Fruit fly (Drosophila melanogaster) whole organism, embryonic: ENCODE measurements around the gene udt.

ENCODE experiments used
- B-H1 ChIP-seq: fragments of 200-800 bp; sonication (Bioruptor generic); IDR thresholded peaks from 3 replicates; pipeline ENCODE4 v1.3.6; 2022; ENCODE audit warnings: missing biosample characterization, missing genetic modification characterization
- CG10565 ChIP-seq: fragments of 200-800 bp; sonication (Bioruptor generic); optimal IDR thresholded peaks from 3 replicates; lab custom pipeline; 2016; ENCODE audit warnings: missing biosample characterization, mild to moderate bottlenecking, missing genetic modification characterization
- CG11093 ChIP-seq: fragments of 200-800 bp; sonication (Bioruptor generic); IDR thresholded peaks from 3 replicates; pipeline ENCODE4 v1.3.6; 2022; ENCODE audit warnings: missing biosample characterization, missing genetic modification characterization
- CG12391 ChIP-seq: fragments of 200-800 bp; sonication (Bioruptor generic); optimal IDR thresholded peaks from 3 replicates; lab custom pipeline; 2018; ENCODE audit warnings: missing biosample characterization, mild to moderate bottlenecking, missing genetic modification characterization, moderate library complexity
- CG15479 ChIP-seq: fragments of 200-800 bp; sonication (Bioruptor generic); optimal IDR thresholded peaks from 3 replicates; lab custom pipeline; 2019; ENCODE audit warnings: missing biosample characterization, mild to moderate bottlenecking, missing genetic modification characterization, moderate library complexity
- CG17361 ChIP-seq: fragments of 200-800 bp; sonication (Bioruptor generic); IDR thresholded peaks from 3 replicates; pipeline ENCODE4 v1.3.6; 2022; ENCODE audit warnings: missing biosample characterization, missing genetic modification characterization
- CG18599 ChIP-seq: fragments of 200-800 bp; sonication (Bioruptor generic); optimal IDR thresholded peaks from 3 replicates; lab custom pipeline; 2017; ENCODE audit warnings: missing biosample characterization, missing genetic modification characterization, mild to moderate bottlenecking, moderate library complexity, missing genetic modification reagents
- CG30431 ChIP-seq: fragments of 200-800 bp; sonication (Bioruptor generic); optimal IDR thresholded peaks from 2 replicates; lab custom pipeline; 2017; ENCODE audit warnings: missing biosample characterization, missing genetic modification characterization
- CG34422 ChIP-seq: fragments of 200-800 bp; sonication (Bioruptor generic); IDR thresholded peaks from 3 replicates; pipeline ENCODE4 v1.3.6; 2022; ENCODE audit warnings: missing biosample characterization, missing genetic modification characterization
- CG3726 ChIP-seq: fragments of 200-800 bp; sonication (Bioruptor generic); IDR thresholded peaks from 3 replicates; pipeline ENCODE4, ENCODE4 v1.3.6; 2022; ENCODE audit warnings: missing biosample characterization, missing genetic modification characterization
- CG6254 ChIP-seq: fragments of 200-800 bp; sonication (Bioruptor generic); optimal IDR thresholded peaks from 3 replicates; lab custom pipeline; 2017; ENCODE audit warnings: mild to moderate bottlenecking, missing biosample characterization, missing genetic modification reagents, missing genetic modification characterization
- CG6689 ChIP-seq: fragments of 200-800 bp; sonication (Bioruptor generic); IDR thresholded peaks from 2 replicates; pipeline ENCODE4 v1.3.6; 2022; ENCODE audit warnings: missing biosample characterization, missing genetic modification characterization
- CG6765 ChIP-seq: fragments of 200-800 bp; sonication (Bioruptor generic); optimal IDR thresholded peaks from 3 replicates; lab custom pipeline; 2017; ENCODE audit warnings: missing biosample characterization, mild to moderate bottlenecking, missing genetic modification characterization
- CG6854 ChIP-seq: fragments of 200-800 bp; sonication (Bioruptor generic); optimal IDR thresholded peaks from 3 replicates; lab custom pipeline; 2017; ENCODE audit warnings: missing biosample characterization, mild to moderate bottlenecking, missing genetic modification characterization
- CG8765 ChIP-seq: fragments of 200-800 bp; sonication (Bioruptor generic); IDR thresholded peaks from 2 replicates; pipeline ENCODE4 v1.3.6; 2022; ENCODE audit warnings: missing biosample characterization, missing genetic modification characterization
- CG9215 ChIP-seq: fragments of 200-800 bp; sonication (Bioruptor generic); IDR thresholded peaks from 2 replicates; pipeline ENCODE4 v1.3.6; 2022; ENCODE audit warnings: missing biosample characterization, missing genetic modification characterization
- CG9437 ChIP-seq: fragments of 200-800 bp; sonication (Bioruptor generic); optimal IDR thresholded peaks from 2 replicates; lab custom pipeline; 2018; ENCODE audit warnings: missing biosample characterization, mild to moderate bottlenecking, missing genetic modification characterization
- CG9932 ChIP-seq: fragments of 200-800 bp; sonication (Bioruptor generic); IDR thresholded peaks from 2 replicates; pipeline ENCODE4 v1.3.6; 2022; ENCODE audit warnings: missing biosample characterization, missing genetic modification characterization
- Dfd ChIP-seq, 2 experiments: fragments of >200 bp; optimal IDR thresholded peaks; 2 replicates each; lab custom pipeline; 2017; ENCODE audit warnings: missing biosample characterization in 2 of 2, missing genetic modification characterization in 2 of 2
- Dll ChIP-seq: fragments of 200-800 bp; sonication (Bioruptor generic); IDR thresholded peaks from 4 replicates; pipeline ENCODE4 v1.3.6; 2022; ENCODE audit warnings: missing biosample characterization, missing genetic modification characterization; ENCODE audit not compliant: partially characterized antibody
- Drgx ChIP-seq: fragments of 200-800 bp; sonication (Bioruptor generic); IDR thresholded peaks from 2 replicates; pipeline ENCODE4 v1.3.6; 2022; ENCODE audit warnings: missing biosample characterization, missing genetic modification characterization
- Elba2 ChIP-seq: fragments of 200-800 bp; sonication (Bioruptor generic); optimal IDR thresholded peaks from 3 replicates; lab custom pipeline; 2016; ENCODE audit warnings: missing biosample characterization, missing genetic modification characterization
- Hr78 ChIP-seq, 2 experiments: fragments of 200-800 bp in 1 of 2; fragments of >200 bp in 1 of 2; sonication (Bioruptor generic) in 1 of 2; optimal IDR thresholded peaks; 2 replicates each; lab custom pipeline; 2017 to 2019; ENCODE audit warnings: missing biosample characterization in 2 of 2, missing genetic modification characterization in 2 of 2, mild to moderate bottlenecking in 1 of 2, moderate library complexity in 1 of 2
- Kr ChIP-seq: fragments of 200-800 bp; sonication (Bioruptor generic); optimal IDR thresholded peaks from 2 replicates; lab custom pipeline; 2017; ENCODE audit warnings: missing biosample characterization, mild to moderate bottlenecking, missing genetic modification characterization
- Med ChIP-seq: fragments of 200-800 bp; sonication (Bioruptor generic); peaks from one replicate; lab custom pipeline; 2016; ENCODE audit warnings: missing biosample characterization, missing genetic modification characterization, mild to moderate bottlenecking, inconsistent platforms, moderate library complexity
- Opbp ChIP-seq: fragments of 200-800 bp; sonication (Bioruptor generic); IDR thresholded peaks from 3 replicates; pipeline ENCODE4 v1.3.6; 2022; ENCODE audit warnings: missing biosample characterization, missing genetic modification characterization; ENCODE audit not compliant: partially characterized antibody
- abd-A ChIP-seq: fragments of 200-800 bp; sonication (Bioruptor generic); optimal IDR thresholded peaks from 3 replicates; lab custom pipeline; 2019; ENCODE audit warnings: missing biosample characterization, mild to moderate bottlenecking, missing genetic modification characterization, moderate library complexity
- al ChIP-seq: fragments of 200-800 bp; sonication (Bioruptor generic); IDR thresholded peaks from 2 replicates; pipeline ENCODE4 v1.3.6; 2022; ENCODE audit warnings: missing biosample characterization, missing genetic modification characterization
- ara ChIP-seq: fragments of 200-800 bp; sonication (Bioruptor generic); IDR thresholded peaks from 2 replicates; pipeline ENCODE4 v1.3.6; 2022; ENCODE audit warnings: missing biosample characterization, missing genetic modification characterization
- cato ChIP-seq: fragments of 200-800 bp; sonication (Bioruptor generic); optimal IDR thresholded peaks from 2 replicates; lab custom pipeline; 2016; ENCODE audit warnings: missing biosample characterization, missing genetic modification characterization, borderline replicate concordance
- chn ChIP-seq: fragments of 200-800 bp; sonication (Bioruptor generic); optimal IDR thresholded peaks from 2 replicates; lab custom pipeline; 2016; ENCODE audit warnings: missing biosample characterization, missing genetic modification characterization
- ci ChIP-seq: fragments of 200-800 bp; sonication (Bioruptor generic); IDR thresholded peaks from 3 replicates; pipeline ENCODE4 v1.3.6; 2022; ENCODE audit warnings: missing biosample characterization, missing genetic modification characterization
- dm ChIP-seq: fragments of 200-800 bp; sonication (Bioruptor generic); optimal IDR thresholded peaks from 3 replicates; lab custom pipeline; 2016; ENCODE audit warnings: missing biosample characterization, missing genetic modification characterization
- fu2 ChIP-seq: fragments of 200-800 bp; sonication (Bioruptor generic); optimal IDR thresholded peaks from 2 replicates; lab custom pipeline; 2016; ENCODE audit warnings: missing biosample characterization, missing genetic modification characterization
- gro ChIP-seq: fragments of 200-800 bp; sonication (Bioruptor generic); optimal IDR thresholded peaks from 2 replicates; lab custom pipeline; 2016; ENCODE audit warnings: missing biosample characterization, missing genetic modification characterization
- hbn ChIP-seq: fragments of 200-800 bp; sonication (Bioruptor generic); IDR thresholded peaks from 2 replicates; pipeline ENCODE4 v1.3.6; 2022; ENCODE audit warnings: missing biosample characterization, missing genetic modification characterization; ENCODE audit not compliant: partially characterized antibody
- ind ChIP-seq: fragments of 200-800 bp; sonication (Bioruptor generic); optimal IDR thresholded peaks from 3 replicates; lab custom pipeline; 2016; ENCODE audit warnings: missing biosample characterization, missing genetic modification characterization
- kah ChIP-seq: fragments of 200-800 bp; sonication (Bioruptor generic); optimal IDR thresholded peaks from 2 replicates; lab custom pipeline; 2018; ENCODE audit warnings: missing biosample characterization, mild to moderate bottlenecking, missing genetic modification characterization
- ken ChIP-seq: fragments of 200-800 bp; sonication (Bioruptor generic); IDR thresholded peaks from 3 replicates; pipeline ENCODE4 v1.3.6; 2022; ENCODE audit warnings: missing biosample characterization, missing genetic modification characterization
- nau ChIP-seq: fragments of 200-800 bp; sonication (Bioruptor generic); optimal IDR thresholded peaks from 3 replicates; lab custom pipeline; 2017; ENCODE audit warnings: missing biosample characterization, mild to moderate bottlenecking, missing genetic modification characterization, missing genetic modification reagents
- odd ChIP-seq: fragments of 200-800 bp; sonication (Bioruptor generic); optimal IDR thresholded peaks from 2 replicates; lab custom pipeline; 2017; ENCODE audit warnings: missing biosample characterization, mild to moderate bottlenecking, missing genetic modification characterization
- psq ChIP-seq: fragments of 200-800 bp; sonication (Bioruptor generic); optimal IDR thresholded peaks from 2 replicates; lab custom pipeline; 2017; ENCODE audit warnings: missing biosample characterization, missing genetic modification characterization
- shn ChIP-seq: fragments of 200-800 bp; sonication (Bioruptor generic); optimal IDR thresholded peaks from 3 replicates; lab custom pipeline; 2016; ENCODE audit warnings: missing biosample characterization, missing genetic modification characterization
- tap ChIP-seq: fragments of 200-800 bp; optimal IDR thresholded peaks from 3 replicates; lab custom pipeline; 2019; ENCODE audit warnings: missing biosample characterization, mild to moderate bottlenecking, missing genetic modification characterization, moderate library complexity
- wor ChIP-seq: fragments of 200-800 bp; sonication (Bioruptor generic); IDR thresholded peaks from 2 replicates; pipeline ENCODE4 v1.3.6; 2022; ENCODE audit warnings: missing biosample characterization, missing genetic modification characterization

The udt gene

DNA sequence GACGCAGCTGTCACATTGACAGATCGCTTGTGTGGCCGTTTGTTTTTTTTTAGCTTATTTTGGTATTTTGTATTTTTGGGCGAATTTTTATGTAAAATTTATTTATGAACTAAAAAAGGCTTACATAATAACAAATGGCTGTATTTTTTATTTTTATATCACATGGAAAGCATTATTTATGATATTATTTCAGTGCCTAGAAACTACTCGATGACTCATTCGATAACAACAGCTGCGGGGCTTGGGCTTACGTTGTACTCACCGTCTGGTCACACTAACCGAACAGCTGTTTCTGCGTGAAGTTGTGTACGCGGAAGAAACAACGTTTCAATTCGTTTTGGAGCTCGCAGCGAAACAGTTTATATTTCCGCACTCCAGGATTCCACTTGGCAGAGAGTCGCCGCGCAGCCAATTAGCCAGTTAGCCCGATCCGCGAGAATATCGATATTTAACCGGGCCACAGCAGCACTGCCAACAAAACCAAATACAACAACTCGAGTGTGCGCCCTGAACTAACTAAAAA is 30.0 kb downstream of the udt start, which contains the start of the genes Hmgcr and Rpn9 (continued):
- peak; percentile 63 for TF ChIP-seq CG12391
- no peak for TF ChIP-seq CG6854 (GFP tag; lab: Kevin White, UChicago)
- peak; percentile 41; the same call in 1 of the 3 replicates for TF ChIP-seq CG17361 (GFP tag; lab: Robert Waterston, UW)
- TF ChIP-seq CG6765 = peak; percentile 15
- no peak for TF ChIP-seq CG6254
- TF ChIP-seq ind = no peak
- TF ChIP-seq Opbp (GFP tag; lab: Robert Waterston, UW) = 0 out of 3 replicates have a peak, but pooled peaks have one; percentile 48

DNA sequence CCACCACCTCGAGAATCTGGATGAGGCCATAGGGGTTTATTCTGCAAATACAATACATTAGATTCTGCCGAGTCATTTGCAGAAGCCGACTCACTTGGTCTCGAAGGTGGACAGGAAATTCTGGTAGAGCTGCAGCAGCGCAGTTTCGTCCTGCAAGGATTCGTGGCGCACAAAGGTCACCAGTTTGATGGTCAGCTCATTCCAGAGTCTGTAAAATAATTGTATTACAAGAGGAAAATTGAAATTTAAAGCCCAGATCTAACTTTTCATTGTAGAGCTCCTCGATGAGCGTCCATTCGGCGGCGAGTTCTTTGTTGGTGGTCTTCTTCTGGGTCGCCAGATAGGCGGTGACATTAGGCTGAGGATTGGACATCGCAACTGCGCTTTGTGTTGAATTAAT is 30.5 kb downstream of the udt start:
- no peak for TF ChIP-seq abd-A (tag; lab: Kevin White, UChicago)
- no peak for TF ChIP-seq psq
- TF ChIP-seq CG9215 (GFP tag; lab: Robert Waterston, UW) = no peak
- no peak for TF ChIP-seq CG6689 (GFP tag; lab: Robert Waterston, UW)
- TF ChIP-seq cato (GFP tag; lab: Kevin White, UChicago) = no peak
- TF ChIP-seq CG30431 (GFP tag; lab: Kevin White, UChicago) = no peak
- TF ChIP-seq B-H1 = no peak
- no peak for TF ChIP-seq ci
- TF ChIP-seq tap (tag; lab: Kevin White, UChicago) = no peak
- no peak for TF ChIP-seq CG11093 (GFP tag; lab: Robert Waterston, UW)

DNA sequence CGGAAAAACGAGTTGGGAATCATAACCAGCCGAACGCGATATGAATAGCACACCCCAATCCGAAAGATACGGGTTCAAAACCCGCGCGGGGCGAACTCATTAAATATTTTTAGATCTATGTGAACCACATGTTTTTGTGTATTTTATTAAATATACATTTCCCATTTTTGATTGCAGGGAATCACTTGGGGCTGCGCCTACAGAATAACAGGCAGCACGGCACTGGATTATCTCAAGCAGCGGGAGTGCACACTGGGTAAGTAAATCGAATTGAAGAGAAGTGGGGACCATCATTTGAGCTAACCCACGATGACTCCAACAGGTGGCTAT is 32.6 kb downstream of the udt start:
- 0 out of 4 replicates have a peak, but pooled peaks have one; percentile 1 for TF ChIP-seq Dll
- peak; percentile 63 for TF ChIP-seq kah
- no peak for TF ChIP-seq CG15479 (GFP tag; lab: Kevin White, UChicago)
- no peak for TF ChIP-seq Hr78 (GFP tag; optimal IDR thresholded peaks at IDR 0.05; lab: Kevin White, UChicago)
- TF ChIP-seq chn (GFP tag; lab: Kevin White, UChicago) = no peak
- TF ChIP-seq CG34422 (GFP tag; lab: Robert Waterston, UW) = no peak
- TF ChIP-seq hbn (GFP tag; lab: Robert Waterston, UW) = 0 out of 2 replicates have a peak, but pooled peaks have one; percentile 3
- TF ChIP-seq CG10565 (GFP tag; lab: Kevin White, UChicago) = no peak
- TF ChIP-seq Med (GFP tag; lab: Kevin White, UChicago) = peak; percentile 53
- TF ChIP-seq CG3726 (GFP tag; lab: Robert Waterston, UW) = no peak
- TF ChIP-seq Drgx (GFP tag; lab: Robert Waterston, UW) = 0 out of 2 replicates have a peak, but pooled peaks have one; percentile 3
- TF ChIP-seq nau (GFP tag; lab: Kevin White, UChicago) = no peak
- TF ChIP-seq, all 482 proteins: peak for 5

- TF ChIP-seq CG18599 (GFP tag; lab: Kevin White, UChicago) = peak; percentile 30
- TF ChIP-seq Dfd (GFP tag; optimal IDR thresholded peaks at IDR 0.05; lab: Kevin White, UChicago) = no peak
- TF ChIP-seq CG9932 (GFP tag; lab: Robert Waterston, UW) = 0 out of 2 replicates have a peak, but pooled peaks have one; percentile 12
- TF ChIP-seq ara (GFP tag; lab: Robert Waterston, UW) = 0 out of 2 replicates have a peak, but pooled peaks have one; percentile 8
- no peak for TF ChIP-seq Kr (GFP tag; lab: Kevin White, UChicago)
- no peak for TF ChIP-seq dm (GFP tag; lab: Kevin White, UChicago)
- 0 out of 3 replicates have a peak, but pooled peaks have one; percentile 40 for TF ChIP-seq ken
- no peak for TF ChIP-seq Elba2 (GFP tag; lab: Kevin White, UChicago)
- TF ChIP-seq gro = no peak
- no peak for TF ChIP-seq al (GFP tag; lab: Robert Waterston, UW)
- no peak for TF ChIP-seq fu2
- 0 out of 4 replicates have a peak, but pooled peaks have one; percentile 33 for TF ChIP-seq Dll
- TF ChIP-seq odd (GFP tag; lab: Kevin White, UChicago) = no peak
- no peak for TF ChIP-seq shn (GFP tag; lab: Kevin White, UChicago)
- 0 out of 2 replicates have a peak, but pooled peaks have one; percentile 31 for TF ChIP-seq CG8765
- TF ChIP-seq wor (GFP tag; lab: Robert Waterston, UW) = no peak
- no peak for TF ChIP-seq CG9437 (GFP tag; lab: Kevin White, UChicago)
These were observed 33.2 kb downstream of the udt start for dm6 chr3R:23729632-23730471.
